Worm (Caenorhabditis elegans) whole organism, early embryonic: ENCODE data around the gene F43E12.1.
A peak's percentile ranks its signal among the peaks of the same experiment; 100 is the strongest.

Experiments used
- B0310.2 ChIP-seq: sonication (generic microtip); optimal IDR thresholded peaks from 2 replicates; lab custom pipeline; 2016; ENCODE audit warnings: mild to moderate bottlenecking, missing genetic modification characterization, missing compliant biosample characterization
- F13C5.2 ChIP-seq: sonication (generic microtip); optimal IDR thresholded peaks from 2 replicates; lab custom pipeline; 2017; ENCODE audit warnings: mild to moderate bottlenecking, missing genetic modification characterization, inconsistent platforms, missing compliant biosample characterization
- aly-1 ChIP-seq: sonication (generic microtip); optimal IDR thresholded peaks from 2 replicates; lab custom pipeline; 2016; ENCODE audit warnings: missing genetic modification characterization, missing compliant biosample characterization
- ama-1 ChIP-seq: fragments of 150-350 bp; optimal IDR thresholded peaks from 2 replicates; lab custom pipeline; 2014
- ceh-13 ChIP-seq: fragments of 200-800 bp; sonication (Bioruptor generic); optimal IDR thresholded peaks from 2 replicates; lab custom pipeline; 2018; ENCODE audit warnings: mild to moderate bottlenecking, missing genetic modification characterization, missing compliant biosample characterization
- ceh-36 ChIP-seq: sonication (generic microtip); optimal IDR thresholded peaks from 2 replicates; lab custom pipeline; 2016; ENCODE audit warnings: missing genetic modification characterization, inconsistent platforms, missing compliant biosample characterization
- ets-7 ChIP-seq: sonication (generic microtip); optimal IDR thresholded peaks from 2 replicates; lab custom pipeline; 2016; ENCODE audit warnings: missing genotype, missing genetic modification characterization, missing compliant biosample characterization
- flt-1 ChIP-seq: fragments of 200-800 bp; sonication (Bioruptor generic); IDR thresholded peaks from 2 replicates; pipeline ENCODE4 v1.3.6; 2022; ENCODE audit warnings: missing genetic modification characterization, missing compliant biosample characterization
- hmbx-1 ChIP-seq: sonication (generic microtip); optimal IDR thresholded peaks from 2 replicates; lab custom pipeline; 2016; ENCODE audit warnings: mild to moderate bottlenecking, missing genetic modification characterization, missing compliant biosample characterization
- hmg-4 ChIP-seq: fragments of 200-800 bp; sonication (Bioruptor generic); optimal IDR thresholded peaks from 2 replicates; lab custom pipeline; 2018; ENCODE audit warnings: mild to moderate bottlenecking, missing genetic modification characterization, missing compliant biosample characterization
- hnd-1 ChIP-seq: sonication (generic microtip); optimal IDR thresholded peaks from 2 replicates; lab custom pipeline; 2016; ENCODE audit warnings: missing genetic modification characterization, missing compliant biosample characterization
- pes-1 ChIP-seq: fragments of 200-800 bp; sonication (Bioruptor generic); IDR thresholded peaks from 2 replicates; pipeline ENCODE4 v1.3.6; 2022; ENCODE audit warnings: missing genetic modification reagents, missing genetic modification characterization, missing compliant biosample characterization
- scrt-1 ChIP-seq: fragments of 200-800 bp; sonication (Bioruptor generic); IDR thresholded peaks from 2 replicates; pipeline ENCODE4 v1.3.6; 2022; ENCODE audit warnings: missing genetic modification characterization, missing compliant biosample characterization
- sea-1 ChIP-seq: fragments of 200-800 bp; sonication (Bioruptor generic); conservative IDR thresholded peaks from 2 replicates; pipeline ENCODE4 v1.3.6; 2022; ENCODE audit warnings: missing genetic modification characterization, missing compliant biosample characterization
- tbx-11 ChIP-seq: fragments of 200-800 bp; sonication (Bioruptor generic); IDR thresholded peaks from 2 replicates; pipeline ENCODE4 v1.3.6; 2022; ENCODE audit warnings: missing genetic modification characterization, missing compliant biosample characterization
- tbx-37 ChIP-seq: fragments of 200-800 bp; sonication (Bioruptor generic); conservative IDR thresholded peaks from 2 replicates; pipeline ENCODE4 v1.3.6; 2022; ENCODE audit warnings: missing genetic modification reagents, missing genetic modification characterization, missing compliant biosample characterization
- tra-4 ChIP-seq: sonication (generic microtip); optimal IDR thresholded peaks from 2 replicates; lab custom pipeline; 2017; ENCODE audit warnings: missing genetic modification characterization, missing compliant biosample characterization

The F43E12.1 gene

ce11 chrX:7177341-7177740, at the start of gene F43E12.1:
F43E12.1 (plus strand) TSS chrX:7177641.
- TF ChIP-seq F13C5.2 (no peak), ceh-13 (GFP tag; lab: Kevin White, UChicago) (no peak), hnd-1 (tag; lab: Kevin White, UChicago) (no peak), pes-1 (no peak), tra-4 (tag; lab: Kevin White, UChicago) (no peak), flt-1 (no peak), tbx-37 (GFP tag; lab: Robert Waterston, UW) (no peak), tbx-11 (no peak), ceh-36 (tag; lab: Kevin White, UChicago) (no peak), ama-1 (lab: Kevin White, UChicago) (no peak), sea-1 (GFP tag; lab: Robert Waterston, UW) (no peak), hmbx-1 (tag; lab: Kevin White, UChicago) (no peak), hmg-4 (GFP tag; lab: Kevin White, UChicago) (no peak), scrt-1 (GFP tag; lab: Robert Waterston, UW) (no peak), B0310.2 (no peak), ets-7 (tag; lab: Kevin White, UChicago) (no peak), aly-1 (tag; lab: Kevin White, UChicago) (no peak)

- no peak for TF ChIP-seq F13C5.2
These were observed 48.8 kb upstream of the F43E12.1 start for ce11 chrX:7128615-7129014.

ce11 chrX:7129460-7129859, 48.0 kb upstream of the F43E12.1 start:
- no peak for TF ChIP-seq scrt-1 (GFP tag; lab: Robert Waterston, UW)
- TF ChIP-seq ama-1 (lab: Kevin White, UChicago): no peak
- TF ChIP-seq tra-4 (tag; lab: Kevin White, UChicago): no peak
- no peak for TF ChIP-seq hmbx-1 (tag; lab: Kevin White, UChicago)
- TF ChIP-seq B0310.2: no peak
- no peak for TF ChIP-seq F13C5.2

ce11 chrX:7131206-7131605, 46.2 kb upstream of the F43E12.1 start:
- TF ChIP-seq pes-1 (no peak), ets-7 (tag; lab: Kevin White, UChicago) (no peak), B0310.2 (no peak), sea-1 (GFP tag; lab: Robert Waterston, UW) (no peak), ama-1 (lab: Kevin White, UChicago) (no peak), hnd-1 (tag; lab: Kevin White, UChicago) (no peak), tbx-37 (GFP tag; lab: Robert Waterston, UW) (no peak), ceh-13 (GFP tag; lab: Kevin White, UChicago) (no peak), hmbx-1 (tag; lab: Kevin White, UChicago) (no peak), ceh-36 (tag; lab: Kevin White, UChicago) (no peak), tra-4 (tag; lab: Kevin White, UChicago) (no peak), flt-1 (no peak), aly-1 (tag; lab: Kevin White, UChicago) (no peak), scrt-1 (GFP tag; lab: Robert Waterston, UW) (no peak), F13C5.2 (no peak), tbx-11 (no peak), hmg-4 (GFP tag; lab: Kevin White, UChicago) (no peak)

- TF ChIP-seq B0310.2 (no peak), tbx-37 (GFP tag; lab: Robert Waterston, UW) (no peak), scrt-1 (GFP tag; lab: Robert Waterston, UW) (no peak), pes-1 (no peak), aly-1 (tag; lab: Kevin White, UChicago) (no peak), ceh-36 (tag; lab: Kevin White, UChicago) (no peak), sea-1 (GFP tag; lab: Robert Waterston, UW) (no peak), F13C5.2 (no peak), hmg-4 (GFP tag; lab: Kevin White, UChicago) (no peak)
These were observed 37.8 kb upstream of the F43E12.1 start, which contains the start of gene clec-86 for ce11 chrX:7139614-7140013. clec-86 (plus strand) TSS chrX:7139875.

- TF ChIP-seq tbx-11 (no peak), ceh-36 (tag; lab: Kevin White, UChicago) (no peak), ama-1 (lab: Kevin White, UChicago) (no peak), ets-7 (tag; lab: Kevin White, UChicago) (no peak), ceh-13 (GFP tag; lab: Kevin White, UChicago) (no peak), F13C5.2 (no peak), hmg-4 (GFP tag; lab: Kevin White, UChicago) (no peak), hnd-1 (tag; lab: Kevin White, UChicago) (no peak), hmbx-1 (tag; lab: Kevin White, UChicago) (no peak), flt-1 (no peak), aly-1 (tag; lab: Kevin White, UChicago) (no peak), pes-1 (no peak), tra-4 (tag; lab: Kevin White, UChicago) (no peak), tbx-37 (GFP tag; lab: Robert Waterston, UW) (no peak), scrt-1 (GFP tag; lab: Robert Waterston, UW) (no peak), sea-1 (GFP tag; lab: Robert Waterston, UW) (no peak), B0310.2 (no peak)
These were observed 36.7 kb upstream of the F43E12.1 start for ce11 chrX:7140682-7141254.

ce11 chrX:7143515-7143914, 33.9 kb upstream of the F43E12.1 start, which contains the start of gene alh-10:
alh-10 (minus strand) TSS chrX:7143641.
- TF ChIP-seq ama-1 (lab: Kevin White, UChicago) (peak; percentile 17), tbx-37 (GFP tag; lab: Robert Waterston, UW) (no peak)

- TF ChIP-seq F13C5.2 (no peak), scrt-1 (GFP tag; lab: Robert Waterston, UW) (no peak), ceh-36 (tag; lab: Kevin White, UChicago) (no peak), tra-4 (tag; lab: Kevin White, UChicago) (no peak), aly-1 (tag; lab: Kevin White, UChicago) (no peak), tbx-37 (GFP tag; lab: Robert Waterston, UW) (no peak), hmbx-1 (tag; lab: Kevin White, UChicago) (no peak), flt-1 (no peak), ets-7 (tag; lab: Kevin White, UChicago) (no peak), B0310.2 (no peak), ama-1 (lab: Kevin White, UChicago) (no peak), ceh-13 (GFP tag; lab: Kevin White, UChicago) (no peak), hnd-1 (tag; lab: Kevin White, UChicago) (no peak)
These were observed 27.8 kb upstream of the F43E12.1 start for ce11 chrX:7149670-7150069.
